Worm (Caenorhabditis elegans): Measurements from ENCODE around the gene gst-2.

gst-2 gene

ce11 chrIV:10176252-10176730, 34.4 kb upstream of the gst-2 start, which contains the start of gene rack-1 (continued):
- TF ChIP-seq lir-3 (tag; optimal IDR thresholded peaks at IDR 0.05; ENCODE audit: poor library complexity): no peak
- TF ChIP-seq lin-13 (GFP tag; optimal IDR thresholded peaks at IDR 0.05): no peak
- peak; percentile 17 for TF ChIP-seq irx-1 (tag; optimal IDR thresholded peaks at IDR 0.05)
- peak; percentile 74 for TF ChIP-seq nhr-71 (tag; optimal IDR thresholded peaks at IDR 0.05)
- TF ChIP-seq hpl-2 (GFP tag; optimal IDR thresholded peaks at IDR 0.05): no peak
- no peak for TF ChIP-seq fkh-10 (GFP tag; optimal IDR thresholded peaks at IDR 0.05)
- TF ChIP-seq hlh-17 (GFP tag; optimal IDR thresholded peaks at IDR 0.05; ENCODE audit: borderline replicate concordance): no peak
- TF ChIP-seq jun-1 (tag; optimal IDR thresholded peaks at IDR 0.05): peak; percentile 41
- peak; percentile 15 for TF ChIP-seq snpc-4 (tag; optimal IDR thresholded peaks at IDR 0.05)
- no peak for TF ChIP-seq unc-30 (tag; optimal IDR thresholded peaks at IDR 0.05)
- no peak for TF ChIP-seq grh-1 (GFP tag; IDR thresholded peaks at IDR 0.05)
- peak; percentile 76 for TF ChIP-seq nhr-85 (tag)
- no peak for TF ChIP-seq mef-2 (tag; optimal IDR thresholded peaks at IDR 0.05)
- TF ChIP-seq snu-23 (GFP tag; optimal IDR thresholded peaks at IDR 0.05): peak; percentile 68
- no peak for TF ChIP-seq ces-1 (GFP tag; optimal IDR thresholded peaks at IDR 0.05)
- no peak for TF ChIP-seq sox-4 (tag; optimal IDR thresholded peaks at IDR 0.05)
- TF ChIP-seq C04F5.9 (tag; optimal IDR thresholded peaks at IDR 0.05): no peak
- TF ChIP-seq vab-15 (tag; optimal IDR thresholded peaks at IDR 0.05): no peak
- TF ChIP-seq pqm-1 (tag; optimal IDR thresholded peaks at IDR 0.05): no peak
- TF ChIP-seq ama-1 (optimal IDR thresholded peaks at IDR 0.05): no peak
- TF ChIP-seq ceh-88 (GFP tag; IDR thresholded peaks at IDR 0.05): no peak
- no peak for TF ChIP-seq aly-2 (tag; optimal IDR thresholded peaks at IDR 0.05)
- TF ChIP-seq nhr-11 (tag; optimal IDR thresholded peaks at IDR 0.05): no peak
- peak; percentile 26 for TF ChIP-seq skn-1 (tag; optimal IDR thresholded peaks at IDR 0.05)
- peak; percentile 58 for TF ChIP-seq unc-130 (tag; optimal IDR thresholded peaks at IDR 0.05)
- no peak for TF ChIP-seq nhr-237 (tag; optimal IDR thresholded peaks at IDR 0.05)
- TF ChIP-seq elt-3 (tag; optimal IDR thresholded peaks at IDR 0.05): peak in 1 of 6 experiments; percentile 51
- peak; percentile 7; the same call in 1 of the 2 replicates for TF ChIP-seq isw-1 (GFP tag; IDR thresholded peaks at IDR 0.05)
- peak; percentile 50 for TF ChIP-seq swsn-7 (tag; optimal IDR thresholded peaks at IDR 0.05)
- peak; percentile 31 for TF ChIP-seq nhr-90 (tag; optimal IDR thresholded peaks at IDR 0.05; ENCODE audit: poor library complexity)
- TF ChIP-seq unc-86 (tag; optimal IDR thresholded peaks at IDR 0.05): no peak
- peak; percentile 65 for TF ChIP-seq nhr-20 (tag; optimal IDR thresholded peaks at IDR 0.05)
- TF ChIP-seq unc-62 (GFP tag; optimal IDR thresholded peaks at IDR 0.05): no peak
- TF ChIP-seq nhr-12 (tag; optimal IDR thresholded peaks at IDR 0.05): no peak
- TF ChIP-seq zag-1 (tag; optimal IDR thresholded peaks at IDR 0.05): no peak
- no peak for TF ChIP-seq ceh-90 (tag; optimal IDR thresholded peaks at IDR 0.05)
- TF ChIP-seq elt-2 (tag; optimal IDR thresholded peaks at IDR 0.05): peak; percentile 19
- peak; percentile 29; the same call in 1 of the 2 replicates for TF ChIP-seq nhr-19 (GFP tag; conservative IDR thresholded peaks at IDR 0.05)
- no peak for TF ChIP-seq ceh-63 (GFP tag; optimal IDR thresholded peaks at IDR 0.05)
- TF ChIP-seq dpl-1 (GFP tag; optimal IDR thresholded peaks at IDR 0.05): peak; percentile 48 to 71 (median 52)
- no peak for TF ChIP-seq alr-1 (tag; optimal IDR thresholded peaks at IDR 0.05; ENCODE audit: borderline replicate concordance)
- TF ChIP-seq egl-13 (tag; optimal IDR thresholded peaks at IDR 0.05): no peak
- no peak for TF ChIP-seq aha-1 (tag; optimal IDR thresholded peaks at IDR 0.05)
- TF ChIP-seq rnt-1 (tag; optimal IDR thresholded peaks at IDR 0.05): peak; percentile 46
- no peak for TF ChIP-seq pax-3 (tag; optimal IDR thresholded peaks at IDR 0.05)
